Worm (Caenorhabditis elegans) whole organism, late embryonic: ENCODE results near the gene drn-1.

Experiments
- C38D4.7 ChIP-seq: fragments of 200-800 bp; sonication (Bioruptor generic); optimal IDR thresholded peaks from 2 replicates; lab custom pipeline; 2018; ENCODE audit warnings: mild to moderate bottlenecking, missing genetic modification characterization, moderate library complexity, missing compliant biosample characterization
- F13H6.1 ChIP-seq: sonication (generic microtip); optimal IDR thresholded peaks from 2 replicates; lab custom pipeline; 2016; ENCODE audit warnings: missing genetic modification characterization, missing compliant biosample characterization
- K09A11.1 ChIP-seq: sonication (generic microtip); optimal IDR thresholded peaks from 2 replicates; lab custom pipeline; 2017; ENCODE audit warnings: antibody characterized with exemption, mild to moderate bottlenecking, missing genetic modification characterization, missing compliant biosample characterization; ENCODE audit not compliant: insufficient read depth
- T23F11.4 ChIP-seq: fragments of 200-800 bp; sonication (Bioruptor generic); optimal IDR thresholded peaks from 2 replicates; lab custom pipeline; 2018; ENCODE audit warnings: mild to moderate bottlenecking, missing genetic modification characterization, missing compliant biosample characterization
- Y22D7AL.16 ChIP-seq: sonication (generic microtip); optimal IDR thresholded peaks from 2 replicates; lab custom pipeline; 2016; ENCODE audit warnings: missing genetic modification characterization, missing compliant biosample characterization
- ahr-1 ChIP-seq: sonication (generic microtip); optimal IDR thresholded peaks from 2 replicates; lab custom pipeline; 2016; ENCODE audit warnings: missing genetic modification characterization, missing compliant biosample characterization
- ama-1 ChIP-seq: fragments of 150-350 bp; optimal IDR thresholded peaks from 2 replicates; lab custom pipeline; 2014
- ceh-14 ChIP-seq: sonication (generic microtip); optimal IDR thresholded peaks from 2 replicates; lab custom pipeline; 2016; ENCODE audit warnings: missing genotype, missing genetic modification characterization, missing compliant biosample characterization
- ceh-18 ChIP-seq: sonication (generic microtip); optimal IDR thresholded peaks from 2 replicates; lab custom pipeline; 2016; ENCODE audit warnings: missing genetic modification characterization, missing compliant biosample characterization
- ceh-19 ChIP-seq: fragments of 200-800 bp; sonication (Bioruptor generic); optimal IDR thresholded peaks from 2 replicates; lab custom pipeline; 2018; ENCODE audit warnings: mild to moderate bottlenecking, missing genetic modification characterization, missing compliant biosample characterization
- ceh-2 ChIP-seq: sonication (generic microtip); optimal IDR thresholded peaks from 2 replicates; lab custom pipeline; 2016; ENCODE audit warnings: missing genotype, missing genetic modification characterization, missing compliant biosample characterization
- ceh-22 ChIP-seq: sonication (generic microtip); optimal IDR thresholded peaks from 2 replicates; lab custom pipeline; 2017; ENCODE audit warnings: missing biosample characterization, missing genetic modification characterization
- ceh-34 ChIP-seq: sonication (generic microtip); optimal IDR thresholded peaks from 2 replicates; lab custom pipeline; 2016; ENCODE audit warnings: mild to moderate bottlenecking, missing genetic modification characterization, missing compliant biosample characterization
- ceh-48 ChIP-seq: sonication (generic microtip); optimal IDR thresholded peaks from 2 replicates; lab custom pipeline; 2016; ENCODE audit warnings: missing genetic modification characterization, inconsistent platforms, missing compliant biosample characterization
- ceh-6 ChIP-seq: fragments of 200-800 bp; sonication (Bioruptor generic); optimal IDR thresholded peaks from 2 replicates; lab custom pipeline; 2018; ENCODE audit warnings: mild to moderate bottlenecking, missing genetic modification characterization, missing compliant biosample characterization
- che-1 ChIP-seq: sonication (generic microtip); optimal IDR thresholded peaks from 2 replicates; lab custom pipeline; 2016; ENCODE audit warnings: mild to moderate bottlenecking, missing genetic modification characterization, missing compliant biosample characterization
- dve-1 ChIP-seq: sonication (generic microtip); optimal IDR thresholded peaks from 2 replicates; lab custom pipeline; 2017; ENCODE audit warnings: antibody characterized with exemption, mild to moderate bottlenecking, missing genetic modification characterization, missing compliant biosample characterization
- elt-2 ChIP-seq: sonication (generic microtip); optimal IDR thresholded peaks from 2 replicates; lab custom pipeline; 2016; ENCODE audit warnings: missing genetic modification reagents, missing genetic modification characterization, missing compliant biosample characterization
- ets-4 ChIP-seq: sonication (generic microtip); optimal IDR thresholded peaks from 2 replicates; lab custom pipeline; 2016; ENCODE audit warnings: missing genetic modification characterization, missing compliant biosample characterization
- eyg-1 ChIP-seq: sonication (generic microtip); optimal IDR thresholded peaks from 2 replicates; lab custom pipeline; 2016; ENCODE audit warnings: missing genotype, missing genetic modification characterization, missing compliant biosample characterization
- fkh-10 ChIP-seq: fragments of 150-350 bp; optimal IDR thresholded peaks from 2 replicates; lab custom pipeline; 2014; ENCODE audit warnings: missing biosample characterization, missing genetic modification reagents, missing genetic modification characterization
- gmeb-2 ChIP-seq: sonication (generic microtip); optimal IDR thresholded peaks from 2 replicates; lab custom pipeline; 2016; ENCODE audit warnings: missing genetic modification characterization, inconsistent platforms, missing compliant biosample characterization
- hlh-13 ChIP-seq: fragments of 200-800 bp; sonication (Bioruptor generic); optimal IDR thresholded peaks from 2 replicates; lab custom pipeline; 2018; ENCODE audit warnings: mild to moderate bottlenecking, missing genetic modification characterization, missing compliant biosample characterization
- hlh-15 ChIP-seq: sonication (generic microtip); optimal IDR thresholded peaks from 2 replicates; lab custom pipeline; 2016; ENCODE audit warnings: missing genetic modification characterization, missing compliant biosample characterization
- hlh-30 ChIP-seq: sonication (generic microtip); optimal IDR thresholded peaks from 2 replicates; lab custom pipeline; 2017; ENCODE audit warnings: antibody characterized with exemption, missing genetic modification characterization, missing compliant biosample characterization; ENCODE audit not compliant: insufficient read depth
- hlh-6 ChIP-seq: sonication (generic microtip); optimal IDR thresholded peaks from 2 replicates; lab custom pipeline; 2016; ENCODE audit warnings: missing genotype, missing genetic modification characterization, missing compliant biosample characterization
- hlh-8 ChIP-seq: sonication (generic microtip); optimal IDR thresholded peaks from 2 replicates; lab custom pipeline; 2016; ENCODE audit warnings: missing genotype, missing genetic modification characterization, missing compliant biosample characterization
- lim-6 ChIP-seq: sonication (generic microtip); optimal IDR thresholded peaks from 2 replicates; lab custom pipeline; 2016; ENCODE audit warnings: missing genetic modification characterization, missing compliant biosample characterization
- lin-11 ChIP-seq: fragments of 200-800 bp; sonication (Bioruptor generic); optimal IDR thresholded peaks from 2 replicates; lab custom pipeline; 2018; ENCODE audit warnings: mild to moderate bottlenecking, missing genetic modification characterization, missing compliant biosample characterization
- mec-3 ChIP-seq: sonication (generic microtip); optimal IDR thresholded peaks from 2 replicates; lab custom pipeline; 2016; ENCODE audit warnings: borderline replicate concordance, missing genetic modification characterization, missing compliant biosample characterization
- nhr-11 ChIP-seq: fragments of 150-350 bp; optimal IDR thresholded peaks from 2 replicates; lab custom pipeline; 2014; ENCODE audit warnings: missing biosample characterization, missing genetic modification characterization
- nhr-232 ChIP-seq: sonication (generic microtip); optimal IDR thresholded peaks from 2 replicates; lab custom pipeline; 2016; ENCODE audit warnings: missing genetic modification characterization, missing compliant biosample characterization
- npax-4 ChIP-seq: sonication (generic microtip); optimal IDR thresholded peaks from 2 replicates; lab custom pipeline; 2016; ENCODE audit warnings: missing genetic modification characterization, missing compliant biosample characterization
- pag-3 ChIP-seq: sonication (generic microtip); optimal IDR thresholded peaks from 2 replicates; lab custom pipeline; 2016; ENCODE audit warnings: missing compliant biosample characterization, missing genetic modification characterization, borderline replicate concordance
- pax-1 ChIP-seq: fragments of 150-350 bp; optimal IDR thresholded peaks from 2 replicates; lab custom pipeline; 2014; ENCODE audit warnings: missing biosample characterization, missing genetic modification characterization
- pha-2 ChIP-seq: sonication (generic microtip); optimal IDR thresholded peaks from 2 replicates; lab custom pipeline; 2017; ENCODE audit warnings: mild to moderate bottlenecking, missing genetic modification characterization, missing compliant biosample characterization
- pha-4 ChIP-seq: fragments of 150-350 bp; optimal IDR thresholded peaks from 2 replicates; lab custom pipeline; 2018; ENCODE audit warnings: missing biosample characterization, missing genetic modification reagents, missing genetic modification characterization
- pqm-1 ChIP-seq: sonication (generic microtip); optimal IDR thresholded peaks from 2 replicates; lab custom pipeline; 2016; ENCODE audit warnings: missing genetic modification characterization, missing compliant biosample characterization
- pros-1 ChIP-seq: fragments of 150-350 bp; optimal IDR thresholded peaks from 2 replicates; lab custom pipeline; 2014; ENCODE audit warnings: missing biosample characterization, missing genetic modification reagents, missing genetic modification characterization
- ref-2 ChIP-seq: sonication (generic microtip); optimal IDR thresholded peaks from 2 replicates; lab custom pipeline; 2016; ENCODE audit warnings: missing genetic modification characterization, missing compliant biosample characterization
- sdc-2 ChIP-seq: sonication (generic microtip); optimal IDR thresholded peaks from 2 replicates; lab custom pipeline; 2016; ENCODE audit warnings: missing genotype, missing genetic modification characterization, missing compliant biosample characterization
- sox-4 ChIP-seq: sonication (generic microtip); optimal IDR thresholded peaks from 2 replicates; lab custom pipeline; 2017; ENCODE audit warnings: mild to moderate bottlenecking, missing genetic modification characterization, inconsistent platforms, missing compliant biosample characterization
- syd-9 ChIP-seq: sonication (generic microtip); optimal IDR thresholded peaks from 2 replicates; lab custom pipeline; 2016; ENCODE audit warnings: mild to moderate bottlenecking, missing genetic modification characterization, moderate library complexity, missing compliant biosample characterization
- tbx-7 ChIP-seq: sonication (generic microtip); optimal IDR thresholded peaks from 2 replicates; lab custom pipeline; 2016; ENCODE audit warnings: missing genotype, missing genetic modification characterization, missing compliant biosample characterization
- ttx-3 ChIP-seq: sonication (generic microtip); optimal IDR thresholded peaks from 2 replicates; lab custom pipeline; 2016; ENCODE audit warnings: missing genetic modification reagents, missing genetic modification characterization, missing compliant biosample characterization
- unc-42 ChIP-seq: sonication (generic microtip); optimal IDR thresholded peaks from 2 replicates; lab custom pipeline; 2016; ENCODE audit warnings: missing genotype, missing genetic modification characterization, missing compliant biosample characterization
- unc-55 ChIP-seq: sonication (generic microtip); optimal IDR thresholded peaks from 2 replicates; lab custom pipeline; 2017; ENCODE audit warnings: missing biosample characterization, missing genetic modification reagents, missing genetic modification characterization
- unc-86 ChIP-seq: sonication (generic microtip); optimal IDR thresholded peaks from 2 replicates; lab custom pipeline; 2016; ENCODE audit warnings: missing genetic modification characterization, missing compliant biosample characterization
- zip-5 ChIP-seq: sonication (generic microtip); optimal IDR thresholded peaks from 2 replicates; lab custom pipeline; 2016; ENCODE audit warnings: missing genetic modification characterization, missing compliant biosample characterization

drn-1 gene

ce11 chrII:5292226-5292752 is 20.6 kb upstream of the drn-1 start, which contains the start of gene ZK622.4 (continued):
- no peak for TF ChIP-seq tbx-7
- peak; percentile 75 for TF ChIP-seq unc-86 (tag; lab: Kevin White, UChicago)
- TF ChIP-seq T23F11.4 (GFP tag; lab: Kevin White, UChicago): peak; percentile 79
- peak; percentile 68 for TF ChIP-seq zip-5 (tag; lab: Kevin White, UChicago)
- peak; percentile 50 for TF ChIP-seq unc-42 (tag; lab: Kevin White, UChicago)
- no peak for TF ChIP-seq nhr-11 (tag; lab: Kevin White, UChicago)
- TF ChIP-seq syd-9: peak; percentile 85
- TF ChIP-seq ref-2 (tag; lab: Kevin White, UChicago): peak; percentile 78
- peak; percentile 80 for TF ChIP-seq ceh-18 (tag; lab: Kevin White, UChicago)
- TF ChIP-seq sox-4: peak; percentile 85
- TF ChIP-seq ama-1 (lab: Kevin White, UChicago): no peak
- TF ChIP-seq pha-4 (tag; lab: Kevin White, UChicago): no peak
- TF ChIP-seq ets-4 (tag; lab: Kevin White, UChicago): peak; percentile 6
- TF ChIP-seq ceh-19 (GFP tag; lab: Kevin White, UChicago): peak; percentile 81
- peak; percentile 57 for TF ChIP-seq npax-4 (tag; lab: Kevin White, UChicago)
- no peak for TF ChIP-seq pax-1 (tag; lab: Kevin White, UChicago)
- peak; percentile 66 for TF ChIP-seq pha-2 (tag; lab: Kevin White, UChicago)
- TF ChIP-seq ttx-3: peak; percentile 73
- TF ChIP-seq K09A11.1 (tag; lab: Kevin White, UChicago): peak; percentile 69
- TF ChIP-seq elt-2 (tag; lab: Kevin White, UChicago): peak; percentile 98
- TF ChIP-seq nhr-232: peak; percentile 76
- no peak for TF ChIP-seq pros-1 (tag; lab: Kevin White, UChicago)
- no peak for TF ChIP-seq ceh-22 (tag; lab: Kevin White, UChicago)
- peak; percentile 22 for TF ChIP-seq lim-6 (tag; lab: Kevin White, UChicago)
- TF ChIP-seq eyg-1 (tag; lab: Kevin White, UChicago): peak; percentile 80
- TF ChIP-seq sdc-2 (tag; lab: Kevin White, UChicago): peak; percentile 72
- TF ChIP-seq gmeb-2 (tag; lab: Kevin White, UChicago): peak; percentile 84
- peak; percentile 69 for TF ChIP-seq ceh-14 (tag; lab: Kevin White, UChicago)
- peak; percentile 30 for TF ChIP-seq F13H6.1 (tag; lab: Kevin White, UChicago)
- TF ChIP-seq mec-3 (tag; lab: Kevin White, UChicago): peak; percentile 36
- peak; percentile 84 for TF ChIP-seq ceh-6
- no peak for TF ChIP-seq unc-55 (GFP tag; lab: Kevin White, UChicago)
- peak; percentile 83 for TF ChIP-seq C38D4.7 (GFP tag; lab: Kevin White, UChicago)
- TF ChIP-seq ahr-1 (tag; lab: Kevin White, UChicago): peak; percentile 56
- TF ChIP-seq ceh-48 (tag; lab: Kevin White, UChicago): peak; percentile 65
- TF ChIP-seq hlh-15 (tag; lab: Kevin White, UChicago): peak; percentile 38
- peak; percentile 53 for TF ChIP-seq hlh-13
- TF ChIP-seq ceh-2 (tag; lab: Kevin White, UChicago): peak; percentile 73
- TF ChIP-seq hlh-30 (tag; lab: Kevin White, UChicago): peak; percentile 64
- TF ChIP-seq lin-11 (tag; lab: Kevin White, UChicago): peak; percentile 79
- no peak for TF ChIP-seq fkh-10
- peak; percentile 82 for TF ChIP-seq ceh-34 (tag; lab: Kevin White, UChicago)
- no peak for TF ChIP-seq hlh-8 (tag; lab: Kevin White, UChicago)
- TF ChIP-seq pag-3 (tag; lab: Kevin White, UChicago): no peak
- TF ChIP-seq pqm-1 (tag; lab: Kevin White, UChicago): peak; percentile 57
- TF ChIP-seq Y22D7AL.16 (tag; lab: Kevin White, UChicago): peak; percentile 83
- peak; percentile 85 for TF ChIP-seq che-1
- peak; percentile 84 for TF ChIP-seq dve-1
- peak; percentile 89 for TF ChIP-seq hlh-6 (tag; lab: Kevin White, UChicago)
